Fruit fly (Drosophila melanogaster) whole organism, embryonic: ENCODE measurements around the gene CG17377.

Experiments used
- Atf6 ChIP-seq: fragments of 200-800 bp; sonication (Bioruptor generic); IDR thresholded peaks from 2 replicates; pipeline ENCODE4 v1.3.6; 2022; ENCODE audit warnings: missing biosample characterization, missing genetic modification characterization
- CG10462 ChIP-seq: fragments of 200-800 bp; sonication (Bioruptor generic); optimal IDR thresholded peaks from 2 replicates; lab custom pipeline; 2016; ENCODE audit warnings: missing biosample characterization, missing genetic modification characterization
- CG11093 ChIP-seq: fragments of 200-800 bp; sonication (Bioruptor generic); IDR thresholded peaks from 3 replicates; pipeline ENCODE4 v1.3.6; 2022; ENCODE audit warnings: missing biosample characterization, missing genetic modification characterization
- CG11398 ChIP-seq: fragments of 200-800 bp; sonication (Bioruptor generic); optimal IDR thresholded peaks from 2 replicates; lab custom pipeline; 2016; ENCODE audit warnings: missing biosample characterization, missing genetic modification characterization
- CG12219 ChIP-seq: fragments of 200-800 bp; sonication (Bioruptor generic); optimal IDR thresholded peaks from 3 replicates; lab custom pipeline; 2018; ENCODE audit warnings: missing biosample characterization, mild to moderate bottlenecking, missing genetic modification characterization
- CG13123 ChIP-seq: fragments of 200-800 bp; sonication (Bioruptor generic); optimal IDR thresholded peaks from 2 replicates; lab custom pipeline; 2016; ENCODE audit warnings: missing biosample characterization, missing genetic modification characterization
- CG1603 ChIP-seq: fragments of 200-800 bp; sonication (Bioruptor generic); optimal IDR thresholded peaks from 2 replicates; lab custom pipeline; 2019; ENCODE audit warnings: missing biosample characterization, mild to moderate bottlenecking, missing genetic modification characterization, moderate library complexity
- CG16815 ChIP-seq: fragments of 200-800 bp; sonication (Bioruptor generic); optimal IDR thresholded peaks from 3 replicates; lab custom pipeline; 2017; ENCODE audit warnings: missing biosample characterization, mild to moderate bottlenecking, missing genetic modification characterization
- CG16863 ChIP-seq: fragments of 200-800 bp; sonication (Bioruptor generic); optimal IDR thresholded peaks from 3 replicates; lab custom pipeline; 2016; ENCODE audit warnings: missing biosample characterization, missing genetic modification characterization
- CG17328 ChIP-seq: fragments of 200-800 bp; sonication (Bioruptor generic); IDR thresholded peaks from 2 replicates; pipeline ENCODE4 v1.3.6; 2022; ENCODE audit warnings: missing biosample characterization, missing genetic modification characterization
- CG1832 ChIP-seq: fragments of 200-800 bp; sonication (Bioruptor generic); optimal IDR thresholded peaks from 2 replicates; lab custom pipeline; 2017; ENCODE audit warnings: missing biosample characterization, mild to moderate bottlenecking, missing genetic modification characterization, inconsistent platforms
- CG2678 ChIP-seq: fragments of 200-800 bp; sonication (Bioruptor generic); optimal IDR thresholded peaks from 3 replicates; lab custom pipeline; 2019; ENCODE audit warnings: missing biosample characterization, mild to moderate bottlenecking, missing genetic modification characterization, moderate library complexity
- CG30431 ChIP-seq: fragments of 200-800 bp; sonication (Bioruptor generic); optimal IDR thresholded peaks from 2 replicates; lab custom pipeline; 2017; ENCODE audit warnings: missing biosample characterization, missing genetic modification characterization
- CG4282 ChIP-seq: fragments of 200-800 bp; sonication (Bioruptor generic); optimal IDR thresholded peaks from 2 replicates; lab custom pipeline; 2016; ENCODE audit warnings: missing biosample characterization, missing genetic modification characterization
- CG4328 ChIP-seq: fragments of 200-800 bp; sonication (Bioruptor generic); optimal IDR thresholded peaks from 3 replicates; lab custom pipeline; 2017; ENCODE audit warnings: missing biosample characterization, missing genetic modification reagents, missing genetic modification characterization
- CG4617 ChIP-seq: fragments of 200-800 bp; sonication (Bioruptor generic); optimal IDR thresholded peaks from 3 replicates; lab custom pipeline; 2016; ENCODE audit warnings: missing biosample characterization, missing genetic modification characterization, borderline replicate concordance
- CG7745 ChIP-seq: fragments of 200-800 bp; sonication (Bioruptor generic); optimal IDR thresholded peaks from 2 replicates; lab custom pipeline; 2018; ENCODE audit warnings: missing biosample characterization, mild to moderate bottlenecking, missing genetic modification characterization, moderate library complexity
- CG9215 ChIP-seq: fragments of 200-800 bp; sonication (Bioruptor generic); IDR thresholded peaks from 2 replicates; pipeline ENCODE4 v1.3.6; 2022; ENCODE audit warnings: missing biosample characterization, missing genetic modification characterization
- CG9437 ChIP-seq: fragments of 200-800 bp; sonication (Bioruptor generic); optimal IDR thresholded peaks from 2 replicates; lab custom pipeline; 2018; ENCODE audit warnings: missing biosample characterization, mild to moderate bottlenecking, missing genetic modification characterization
- CG9727 ChIP-seq: fragments of 200-800 bp; sonication (Bioruptor generic); optimal IDR thresholded peaks from 3 replicates; lab custom pipeline; 2017; ENCODE audit warnings: missing biosample characterization, mild to moderate bottlenecking, missing genetic modification characterization
- Dp ChIP-seq: fragments of 200-800 bp; sonication (Bioruptor generic); optimal IDR thresholded peaks from 2 replicates; lab custom pipeline; 2018; ENCODE audit warnings: missing biosample characterization, mild to moderate bottlenecking, missing genetic modification characterization, moderate library complexity
- H2.0 ChIP-seq: fragments of 200-800 bp; sonication (Bioruptor generic); IDR thresholded peaks from 2 replicates; pipeline ENCODE4 v1.3.6; 2022; ENCODE audit warnings: missing biosample characterization, missing genetic modification characterization
- HmgD ChIP-seq: fragments of 200-800 bp; sonication (Bioruptor generic); optimal IDR thresholded peaks from 3 replicates; lab custom pipeline; 2016; ENCODE audit warnings: missing biosample characterization, missing genetic modification characterization
- MESR4 ChIP-seq: fragments of 200-800 bp; sonication (Bioruptor generic); optimal IDR thresholded peaks from 2 replicates; lab custom pipeline; 2018; ENCODE audit warnings: missing biosample characterization, mild to moderate bottlenecking, missing genetic modification characterization, moderate library complexity
- NC2α ChIP-seq: fragments of 200-800 bp; sonication (Bioruptor generic); optimal IDR thresholded peaks from 2 replicates; lab custom pipeline; 2016; ENCODE audit warnings: missing biosample characterization, missing genetic modification characterization
- NC2β ChIP-seq: fragments of 200-800 bp; sonication (Bioruptor generic); optimal IDR thresholded peaks from 2 replicates; lab custom pipeline; 2016; ENCODE audit warnings: missing biosample characterization, missing genetic modification characterization
- Sox100B ChIP-seq: fragments of 200-800 bp; sonication (Bioruptor generic); optimal IDR thresholded peaks from 3 replicates; lab custom pipeline; 2018; ENCODE audit warnings: missing biosample characterization, mild to moderate bottlenecking, missing genetic modification characterization
- Xbp1 ChIP-seq: fragments of 200-800 bp; sonication (Bioruptor generic); optimal IDR thresholded peaks from 3 replicates; lab custom pipeline; 2016; ENCODE audit warnings: missing biosample characterization, mild to moderate bottlenecking, missing genetic modification characterization
- br ChIP-seq: fragments of >200 bp; optimal IDR thresholded peaks from 2 replicates; lab custom pipeline; 2017
- corto ChIP-seq: fragments of 200-800 bp; sonication (Bioruptor generic); optimal IDR thresholded peaks from 2 replicates; lab custom pipeline; 2016; ENCODE audit warnings: missing biosample characterization, mild to moderate bottlenecking, missing genetic modification characterization, moderate library complexity
- crol ChIP-seq: fragments of 200-800 bp; sonication (Bioruptor generic); IDR thresholded peaks from 2 replicates; pipeline ENCODE4 v1.3.6; 2022; ENCODE audit warnings: missing biosample characterization, missing genetic modification characterization
- dpn ChIP-seq, 2 experiments: fragments of 200-800 bp; sonication (Bioruptor generic); optimal IDR thresholded peaks; 3 replicates each; lab custom pipeline; 2016; ENCODE audit warnings: missing biosample characterization in 2 of 2, missing genetic modification characterization in 2 of 2
- ems ChIP-seq: fragments of 200-800 bp; sonication (Bioruptor generic); optimal IDR thresholded peaks from 3 replicates; lab custom pipeline; 2016; ENCODE audit warnings: missing biosample characterization, missing genetic modification characterization
- gcm ChIP-seq: fragments of 200-800 bp; sonication (Bioruptor generic); optimal IDR thresholded peaks from 2 replicates; lab custom pipeline; 2019; ENCODE audit warnings: missing biosample characterization, mild to moderate bottlenecking, missing genetic modification characterization, moderate library complexity
- gro ChIP-seq: fragments of 200-800 bp; sonication (Bioruptor generic); optimal IDR thresholded peaks from 2 replicates; lab custom pipeline; 2016; ENCODE audit warnings: missing biosample characterization, missing genetic modification characterization
- gt ChIP-seq: fragments of 200-800 bp; sonication (Bioruptor generic); IDR thresholded peaks from 2 replicates; pipeline ENCODE4 v1.3.6; 2022; ENCODE audit warnings: missing biosample characterization, missing genetic modification characterization
- lbe ChIP-seq: fragments of 200-800 bp; sonication (Bioruptor generic); optimal IDR thresholded peaks from 2 replicates; lab custom pipeline; 2016; ENCODE audit warnings: missing biosample characterization, mild to moderate bottlenecking, missing genetic modification characterization
- mam ChIP-seq: fragments of 200-800 bp; sonication (Bioruptor generic); optimal IDR thresholded peaks from 3 replicates; lab custom pipeline; 2016; ENCODE audit warnings: missing biosample characterization, missing genetic modification characterization
- odd ChIP-seq: fragments of 200-800 bp; sonication (Bioruptor generic); optimal IDR thresholded peaks from 2 replicates; lab custom pipeline; 2017; ENCODE audit warnings: missing biosample characterization, mild to moderate bottlenecking, missing genetic modification characterization
- otp ChIP-seq: fragments of 200-800 bp; sonication (Bioruptor generic); IDR thresholded peaks from 3 replicates; pipeline ENCODE4, ENCODE4 v1.3.6; 2022; ENCODE audit warnings: missing biosample characterization, missing genetic modification characterization
- pb ChIP-seq: fragments of 200-800 bp; sonication (Bioruptor generic); optimal IDR thresholded peaks from 3 replicates; lab custom pipeline; 2016; ENCODE audit warnings: missing biosample characterization, missing genetic modification characterization
- peb ChIP-seq: fragments of 200-800 bp; sonication (Bioruptor generic); IDR thresholded peaks from 2 replicates; pipeline ENCODE4 v1.3.6; 2022; ENCODE audit warnings: missing biosample characterization, missing genetic modification characterization
- pita ChIP-seq: fragments of 200-800 bp; sonication (Bioruptor generic); optimal IDR thresholded peaks from 2 replicates; lab custom pipeline; 2017; ENCODE audit warnings: missing biosample characterization, mild to moderate bottlenecking, missing genetic modification characterization
- pros ChIP-seq: fragments of 200-800 bp; sonication (Bioruptor generic); optimal IDR thresholded peaks from 3 replicates; lab custom pipeline; 2019; ENCODE audit warnings: missing biosample characterization, mild to moderate bottlenecking, missing genetic modification characterization, moderate library complexity
- repo ChIP-seq: fragments of 200-800 bp; sonication (Bioruptor generic); optimal IDR thresholded peaks from 2 replicates; lab custom pipeline; 2016; ENCODE audit warnings: missing biosample characterization, missing genetic modification characterization
- run ChIP-seq: fragments of 200-800 bp; sonication (Bioruptor generic); optimal IDR thresholded peaks from 3 replicates; lab custom pipeline; 2018; ENCODE audit warnings: missing biosample characterization, mild to moderate bottlenecking, missing genetic modification characterization
- scrt ChIP-seq: fragments of 200-800 bp; sonication (Bioruptor generic); optimal IDR thresholded peaks from 2 replicates; lab custom pipeline; 2018; ENCODE audit warnings: missing biosample characterization, mild to moderate bottlenecking, missing genetic modification characterization, moderate library complexity
- sd ChIP-seq: fragments of 200-800 bp; sonication (Bioruptor generic); optimal IDR thresholded peaks from 3 replicates; lab custom pipeline; 2018; ENCODE audit warnings: missing biosample characterization, mild to moderate bottlenecking, missing genetic modification characterization, moderate library complexity
- sna ChIP-seq: fragments of 200-800 bp; sonication (Bioruptor generic); IDR thresholded peaks from 2 replicates; pipeline ENCODE4 v1.3.6; 2022; ENCODE audit warnings: missing biosample characterization, missing genetic modification characterization; ENCODE audit not compliant: partially characterized antibody
- tio ChIP-seq: fragments of 200-800 bp; sonication (Bioruptor generic); optimal IDR thresholded peaks from 2 replicates; lab custom pipeline; 2017; ENCODE audit warnings: missing biosample characterization, missing genetic modification characterization, inconsistent platforms
- unc-4 ChIP-seq: fragments of 200-800 bp; sonication (Bioruptor generic); IDR thresholded peaks from 2 replicates; pipeline ENCODE4 v1.3.6; 2022; ENCODE audit warnings: missing biosample characterization, missing genetic modification characterization; ENCODE audit not compliant: partially characterized antibody
- z ChIP-seq: fragments of 200-800 bp; sonication (Bioruptor generic); IDR thresholded peaks from 3 replicates; pipeline ENCODE4 v1.3.6; 2022; ENCODE audit warnings: missing biosample characterization, missing genetic modification characterization

Gene CG17377

dm6 chr2L:6787973-6788368, 14.7 kb downstream of the CG17377 start (continued):
- TF ChIP-seq pb (GFP tag; lab: Kevin White, UChicago) (no peak), CG4282 (GFP tag; lab: Kevin White, UChicago) (no peak), repo (GFP tag; lab: Kevin White, UChicago) (peak; percentile 29), CG13123 (no peak), Atf6 (peak; percentile 32), CG2678 (tag; lab: Kevin White, UChicago) (peak; percentile 70), odd (GFP tag; lab: Kevin White, UChicago) (no peak), gcm (peak; percentile 11), CG9437 (GFP tag; lab: Kevin White, UChicago) (peak; percentile 20), CG11093 (GFP tag; lab: Robert Waterston, UW) (no peak), run (tag; lab: Kevin White, UChicago) (no peak), CG1603 (tag; lab: Kevin White, UChicago) (peak; percentile 69), CG4617 (GFP tag; lab: Kevin White, UChicago) (no peak), CG7745 (tag; lab: Kevin White, UChicago) (no peak), CG16815 (GFP tag; lab: Kevin White, UChicago) (no peak), sna (GFP tag; lab: Robert Waterston, UW) (no peak), corto (GFP tag; lab: Kevin White, UChicago) (no peak), z (GFP tag; lab: Robert Waterston, UW) (no peak), Xbp1 (peak; percentile 59), sd (tag; lab: Kevin White, UChicago) (no peak), dpn (GFP tag; optimal IDR thresholded peaks at IDR 0.05; lab: Kevin White, UChicago) (peak; percentile 54 to 61), pros (no peak), lbe (GFP tag; lab: Kevin White, UChicago) (no peak), NC2α (GFP tag; lab: Kevin White, UChicago) (peak; percentile 48), CG10462 (GFP tag; lab: Kevin White, UChicago) (peak; percentile 5), MESR4 (GFP tag; lab: Kevin White, UChicago) (no peak), Sox100B (GFP tag; lab: Kevin White, UChicago) (peak; percentile 64), CG30431 (peak; percentile 46), NC2β (GFP tag; lab: Kevin White, UChicago) (peak; percentile 55), br (no peak), CG11398 (GFP tag; lab: Kevin White, UChicago) (peak; percentile 26), HmgD (GFP tag; lab: Kevin White, UChicago) (no peak), gt (GFP tag; lab: Robert Waterston, UW) (no peak), CG4328 (GFP tag; lab: Kevin White, UChicago) (no peak), otp (peak; percentile 20; the same call in 1 of the 3 replicates), unc-4 (GFP tag; lab: Robert Waterston, UW) (no peak), H2.0 (GFP tag; lab: Robert Waterston, UW) (peak; percentile 46; the same call in 1 of the 2 replicates), CG1832 (GFP tag; lab: Kevin White, UChicago) (no peak), CG9727 (GFP tag; lab: Kevin White, UChicago) (peak; percentile 19), CG12219 (peak; percentile 38), crol (no peak), gro (GFP tag; lab: Kevin White, UChicago) (no peak), tio (GFP tag; lab: Kevin White, UChicago) (peak; percentile 57), Dp (GFP tag; lab: Kevin White, UChicago) (no peak), CG9215 (GFP tag; lab: Robert Waterston, UW) (no peak; the same call in 1 of the 2 replicates), pita (GFP tag; lab: Kevin White, UChicago) (no peak), scrt (no peak), CG17328 (GFP tag; lab: Robert Waterston, UW) (peak; percentile 59), mam (GFP tag; lab: Kevin White, UChicago) (peak; percentile 25), CG16863 (GFP tag; lab: Kevin White, UChicago) (no peak), peb (GFP tag; lab: Robert Waterston, UW) (no peak), ems (GFP tag; lab: Kevin White, UChicago) (no peak)
